Fruit fly (Drosophila melanogaster) whole organism, embryonic: Measurements from ENCODE around the gene Usp1.

Source experiments
- Abd-B ChIP-seq: fragments of 200-800 bp; sonication (Bioruptor generic); optimal IDR thresholded peaks from 2 replicates; lab custom pipeline; 2018; ENCODE audit warnings: missing biosample characterization, mild to moderate bottlenecking, missing genetic modification characterization, moderate library complexity
- CG10147 ChIP-seq: fragments of 200-800 bp; sonication (Bioruptor generic); optimal IDR thresholded peaks from 2 replicates; lab custom pipeline; 2019; ENCODE audit warnings: missing biosample characterization, mild to moderate bottlenecking, missing genetic modification characterization, moderate library complexity
- CG10321 ChIP-seq: fragments of 200-800 bp; sonication (Bioruptor generic); IDR thresholded peaks from 2 replicates; pipeline ENCODE4 v1.3.6; 2022; ENCODE audit warnings: missing biosample characterization, missing genetic modification characterization
- CG10543 ChIP-seq: fragments of 200-800 bp; sonication (Bioruptor generic); optimal IDR thresholded peaks from 3 replicates; lab custom pipeline; 2017; ENCODE audit warnings: missing biosample characterization, mild to moderate bottlenecking, missing genetic modification characterization, moderate library complexity
- CG10565 ChIP-seq: fragments of 200-800 bp; sonication (Bioruptor generic); optimal IDR thresholded peaks from 3 replicates; lab custom pipeline; 2016; ENCODE audit warnings: missing biosample characterization, mild to moderate bottlenecking, missing genetic modification characterization
- CG11247 ChIP-seq: fragments of 200-800 bp; sonication (Bioruptor generic); IDR thresholded peaks from 2 replicates; pipeline ENCODE4 v1.3.6; 2022; ENCODE audit warnings: missing biosample characterization, missing genetic modification characterization
- CG11504 ChIP-seq: fragments of 200-800 bp; sonication (Bioruptor generic); optimal IDR thresholded peaks from 3 replicates; lab custom pipeline; 2019; ENCODE audit warnings: missing biosample characterization, mild to moderate bottlenecking, missing genetic modification characterization, moderate library complexity
- CG12155 ChIP-seq: fragments of 200-800 bp; sonication (Bioruptor generic); optimal IDR thresholded peaks from 3 replicates; lab custom pipeline; 2016; ENCODE audit warnings: missing biosample characterization, missing genetic modification characterization
- CG14965 ChIP-seq: fragments of 200-800 bp; sonication (Bioruptor generic); optimal IDR thresholded peaks from 2 replicates; lab custom pipeline; 2016; ENCODE audit warnings: missing biosample characterization, missing genetic modification characterization, borderline replicate concordance
- CG1603 ChIP-seq: fragments of 200-800 bp; sonication (Bioruptor generic); optimal IDR thresholded peaks from 2 replicates; lab custom pipeline; 2019; ENCODE audit warnings: missing biosample characterization, mild to moderate bottlenecking, missing genetic modification characterization, moderate library complexity
- CG16779 ChIP-seq: fragments of 200-800 bp; sonication (Bioruptor generic); IDR thresholded peaks from 2 replicates; pipeline ENCODE4 v1.3.6; 2022; ENCODE audit warnings: missing biosample characterization, missing genetic modification characterization
- CG17385 ChIP-seq: fragments of 200-800 bp; sonication (Bioruptor generic); optimal IDR thresholded peaks from 3 replicates; lab custom pipeline; 2018; ENCODE audit warnings: missing biosample characterization, mild to moderate bottlenecking, missing genetic modification characterization
- CG17568 ChIP-seq: fragments of 200-800 bp; sonication (Bioruptor generic); optimal IDR thresholded peaks from 2 replicates; lab custom pipeline; 2018; ENCODE audit warnings: missing biosample characterization, mild to moderate bottlenecking, missing genetic modification characterization, moderate library complexity
- CG18011 ChIP-seq: fragments of 200-800 bp; sonication (Bioruptor generic); optimal IDR thresholded peaks from 2 replicates; lab custom pipeline; 2017; ENCODE audit warnings: missing biosample characterization, missing genetic modification characterization, mild to moderate bottlenecking, moderate library complexity, missing genotype
- CG18599 ChIP-seq: fragments of 200-800 bp; sonication (Bioruptor generic); optimal IDR thresholded peaks from 3 replicates; lab custom pipeline; 2017; ENCODE audit warnings: missing biosample characterization, missing genetic modification characterization, mild to moderate bottlenecking, moderate library complexity, missing genetic modification reagents
- CG2116 ChIP-seq: fragments of 200-800 bp; sonication (Bioruptor generic); optimal IDR thresholded peaks from 3 replicates; lab custom pipeline; 2018; ENCODE audit warnings: missing biosample characterization, mild to moderate bottlenecking, missing genetic modification characterization
- CG2678 ChIP-seq: fragments of 200-800 bp; sonication (Bioruptor generic); optimal IDR thresholded peaks from 3 replicates; lab custom pipeline; 2019; ENCODE audit warnings: missing biosample characterization, mild to moderate bottlenecking, missing genetic modification characterization, moderate library complexity
- CG31224 ChIP-seq: fragments of 200-800 bp; sonication (Bioruptor generic); IDR thresholded peaks from 2 replicates; pipeline ENCODE4 v1.3.6; 2022; ENCODE audit warnings: missing biosample characterization, missing genetic modification characterization
- CG3847 ChIP-seq: fragments of 200-800 bp; sonication (Bioruptor generic); IDR thresholded peaks from 2 replicates; pipeline ENCODE4 v1.3.6; 2022; ENCODE audit warnings: missing biosample characterization, missing genetic modification characterization
- CG6175 ChIP-seq: fragments of 200-800 bp; sonication (Bioruptor generic); IDR thresholded peaks from 3 replicates; pipeline ENCODE4 v1.3.6; 2022; ENCODE audit warnings: missing biosample characterization, missing genetic modification characterization
- CG6813 ChIP-seq: fragments of 200-800 bp; sonication (Bioruptor generic); optimal IDR thresholded peaks from 2 replicates; lab custom pipeline; 2017; ENCODE audit warnings: missing biosample characterization, missing genetic modification characterization, mild to moderate bottlenecking, moderate library complexity, missing genetic modification reagents
- CG6854 ChIP-seq: fragments of 200-800 bp; sonication (Bioruptor generic); optimal IDR thresholded peaks from 3 replicates; lab custom pipeline; 2017; ENCODE audit warnings: missing biosample characterization, mild to moderate bottlenecking, missing genetic modification characterization
- CG7357 ChIP-seq: fragments of 200-800 bp; sonication (Bioruptor generic); IDR thresholded peaks from 3 replicates; pipeline ENCODE4 v1.3.6; 2022; ENCODE audit warnings: missing biosample characterization, missing genetic modification characterization
- CG7372 ChIP-seq: fragments of 200-800 bp; sonication (Bioruptor generic); IDR thresholded peaks from 2 replicates; pipeline ENCODE4 v1.3.6; 2022; ENCODE audit warnings: missing biosample characterization, missing genetic modification characterization
- CG7839 ChIP-seq: fragments of 200-800 bp; sonication (Bioruptor generic); optimal IDR thresholded peaks from 3 replicates; lab custom pipeline; 2018; ENCODE audit warnings: missing biosample characterization, mild to moderate bottlenecking, missing genetic modification characterization, moderate library complexity
- Hand ChIP-seq: fragments of 200-800 bp; sonication (Bioruptor generic); optimal IDR thresholded peaks from 2 replicates; lab custom pipeline; 2017; ENCODE audit warnings: mild to moderate bottlenecking, missing biosample characterization, missing genetic modification reagents, missing genetic modification characterization
- Lhr ChIP-seq: fragments of 200-800 bp; sonication (Bioruptor generic); optimal IDR thresholded peaks from 3 replicates; lab custom pipeline; 2017; ENCODE audit warnings: mild to moderate bottlenecking, missing biosample characterization, missing genetic modification reagents, missing genetic modification characterization
- Lim3 ChIP-seq: fragments of 200-800 bp; sonication (Bioruptor generic); IDR thresholded peaks from 2 replicates; pipeline ENCODE4 v1.3.6; 2022; ENCODE audit warnings: missing biosample characterization, missing genetic modification characterization
- Mes4 ChIP-seq: fragments of 200-800 bp; sonication (Bioruptor generic); optimal IDR thresholded peaks from 2 replicates; lab custom pipeline; 2016; ENCODE audit warnings: missing biosample characterization, missing genetic modification characterization
- Oaz ChIP-seq: fragments of 200-800 bp; sonication (Bioruptor generic); IDR thresholded peaks from 2 replicates; pipeline ENCODE4 v1.3.6; 2022; ENCODE audit warnings: missing biosample characterization, missing genetic modification characterization
- Sry-β ChIP-seq: fragments of 200-800 bp; sonication (Bioruptor generic); optimal IDR thresholded peaks from 2 replicates; lab custom pipeline; 2018; ENCODE audit warnings: missing biosample characterization, mild to moderate bottlenecking, missing genetic modification characterization, moderate library complexity
- Vsx1 ChIP-seq: fragments of 200-800 bp; sonication (Bioruptor generic); optimal IDR thresholded peaks from 2 replicates; lab custom pipeline; 2017; ENCODE audit warnings: missing biosample characterization, mild to moderate bottlenecking, missing genetic modification characterization, missing genetic modification reagents
- Xbp1 ChIP-seq: fragments of 200-800 bp; sonication (Bioruptor generic); optimal IDR thresholded peaks from 3 replicates; lab custom pipeline; 2016; ENCODE audit warnings: missing biosample characterization, mild to moderate bottlenecking, missing genetic modification characterization
- ara ChIP-seq: fragments of 200-800 bp; sonication (Bioruptor generic); IDR thresholded peaks from 2 replicates; pipeline ENCODE4 v1.3.6; 2022; ENCODE audit warnings: missing biosample characterization, missing genetic modification characterization
- chinmo ChIP-seq: fragments of 200-800 bp; sonication (Bioruptor generic); IDR thresholded peaks from 4 replicates; pipeline ENCODE4 v1.3.6; 2022; ENCODE audit warnings: missing biosample characterization, missing genetic modification characterization; ENCODE audit not compliant: partially characterized antibody
- chm ChIP-seq: fragments of 200-800 bp; sonication (Bioruptor generic); IDR thresholded peaks from 2 replicates; pipeline ENCODE4 v1.3.6; 2022; ENCODE audit warnings: missing biosample characterization, missing genetic modification characterization
- dm ChIP-seq: fragments of 200-800 bp; sonication (Bioruptor generic); optimal IDR thresholded peaks from 3 replicates; lab custom pipeline; 2016; ENCODE audit warnings: missing biosample characterization, missing genetic modification characterization
- ftz-f1 ChIP-seq: fragments of 200-800 bp; sonication (Bioruptor generic); optimal IDR thresholded peaks from 2 replicates; lab custom pipeline; 2016; ENCODE audit warnings: missing biosample characterization, missing genetic modification characterization
- gem ChIP-seq: fragments of 200-800 bp; sonication (Bioruptor generic); optimal IDR thresholded peaks from 2 replicates; lab custom pipeline; 2019; ENCODE audit warnings: missing biosample characterization, mild to moderate bottlenecking, missing genetic modification characterization, moderate library complexity
- gsb-n ChIP-seq: fragments of 200-800 bp; sonication (Bioruptor generic); optimal IDR thresholded peaks from 3 replicates; lab custom pipeline; 2018; ENCODE audit warnings: missing biosample characterization, mild to moderate bottlenecking, missing genetic modification characterization
- pan ChIP-seq, 4 experiments: fragments of >200 bp in 3 of 4; fragments of 200-800 bp in 1 of 4; sonication (Bioruptor generic) in 1 of 4; optimal IDR thresholded peaks in 3 of 4; IDR thresholded peaks in 1 of 4; 2 replicates each; pipeline versions ENCODE4 v1.3.6 to Lab custom; 2017 to 2022; ENCODE audit warnings: missing biosample characterization in 2 of 4, missing genetic modification characterization in 2 of 4, mixed read lengths in 1 of 4
- pho ChIP-seq: fragments of 200-800 bp; sonication (Bioruptor generic); optimal IDR thresholded peaks from 2 replicates; lab custom pipeline; 2016; ENCODE audit warnings: missing biosample characterization, missing genetic modification characterization
- pnt ChIP-seq: fragments of 200-800 bp; sonication (Bioruptor generic); optimal IDR thresholded peaks from 3 replicates; lab custom pipeline; 2016; ENCODE audit warnings: missing biosample characterization, missing genetic modification characterization
- psq ChIP-seq: fragments of 200-800 bp; sonication (Bioruptor generic); optimal IDR thresholded peaks from 2 replicates; lab custom pipeline; 2017; ENCODE audit warnings: missing biosample characterization, missing genetic modification characterization
- seq ChIP-seq: fragments of 200-800 bp; sonication (Bioruptor generic); IDR thresholded peaks from 2 replicates; pipeline ENCODE4 v1.3.6; 2022; ENCODE audit warnings: missing biosample characterization, missing genetic modification characterization
- shn ChIP-seq: fragments of 200-800 bp; sonication (Bioruptor generic); optimal IDR thresholded peaks from 3 replicates; lab custom pipeline; 2016; ENCODE audit warnings: missing biosample characterization, missing genetic modification characterization
- sisA ChIP-seq: fragments of 200-800 bp; sonication (Bioruptor generic); IDR thresholded peaks from 2 replicates; pipeline ENCODE4 v1.3.6; 2022; ENCODE audit warnings: missing biosample characterization, missing genetic modification characterization
- slou ChIP-seq: fragments of 200-800 bp; sonication (Bioruptor generic); optimal IDR thresholded peaks from 3 replicates; lab custom pipeline; 2016; ENCODE audit warnings: missing biosample characterization, missing genetic modification characterization
- tll ChIP-seq, 2 experiments: fragments of 200-800 bp in 1 of 2; fragments of >200 bp in 1 of 2; sonication (Bioruptor generic) in 1 of 2; optimal IDR thresholded peaks; 2 replicates each; lab custom pipeline; 2017 to 2019; ENCODE audit warnings: missing biosample characterization in 2 of 2, missing genetic modification characterization in 2 of 2, mild to moderate bottlenecking in 1 of 2, moderate library complexity in 1 of 2
- twi ChIP-seq: fragments of 200-800 bp; optimal IDR thresholded peaks from 2 replicates; lab custom pipeline; 2019; ENCODE audit warnings: missing biosample characterization, mild to moderate bottlenecking, missing genetic modification characterization, moderate library complexity

Gene Usp1

DNA sequence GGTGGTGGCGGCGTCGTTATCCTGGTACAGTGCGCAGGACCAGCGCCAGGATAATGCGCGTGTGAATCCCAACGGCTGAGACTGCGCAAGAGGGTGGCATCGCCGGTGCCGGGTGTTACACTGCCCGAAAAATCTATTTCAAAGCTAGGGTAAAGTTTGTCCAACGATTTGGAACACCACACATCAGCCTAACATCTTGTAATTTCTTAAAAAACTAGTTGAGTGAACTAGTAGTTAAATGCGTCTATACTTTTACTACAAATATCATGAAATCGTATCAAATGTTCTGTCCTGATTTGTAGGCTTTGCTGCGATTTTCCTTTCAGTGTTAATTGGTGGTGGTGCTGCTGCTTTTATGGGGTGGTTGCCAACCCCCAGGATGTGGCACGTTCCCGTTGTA lies 36.1 kb downstream of the Usp1 start (continued):
- TF ChIP-seq tll (GFP tag; optimal IDR thresholded peaks at IDR 0.05; lab: Kevin White, UChicago) (no peak), CG10321 (GFP tag; lab: Robert Waterston, UW) (no peak), Hand (no peak), slou (GFP tag; lab: Kevin White, UChicago) (no peak), Oaz (no peak), CG17568 (no peak), CG12155 (GFP tag; lab: Kevin White, UChicago) (no peak), CG17385 (GFP tag; lab: Kevin White, UChicago) (peak; percentile 19), ftz-f1 (GFP tag; lab: Kevin White, UChicago) (no peak), Lim3 (GFP tag; lab: Robert Waterston, UW) (no peak), CG14965 (GFP tag; lab: Kevin White, UChicago) (no peak), CG6813 (GFP tag; lab: Kevin White, UChicago) (no peak), Sry-β (GFP tag; lab: Kevin White, UChicago) (no peak), CG31224 (no peak), CG2678 (tag; lab: Kevin White, UChicago) (peak; percentile 51), Mes4 (GFP tag; lab: Kevin White, UChicago) (peak; percentile 12), pho (GFP tag; lab: Kevin White, UChicago) (no peak), Lhr (no peak), pnt (peak; percentile 40), CG7839 (tag; lab: Kevin White, UChicago) (peak; percentile 51), CG7372 (GFP tag; lab: Robert Waterston, UW) (no peak), pan (optimal IDR thresholded peaks at IDR 0.05; lab: Kevin White, UChicago) (no peak), pan (GFP tag; optimal IDR thresholded peaks at IDR 0.05 in 1 of 2, IDR thresholded peaks at IDR 0.05 in 1 of 2) (no peak), CG2116 (GFP tag; lab: Kevin White, UChicago) (no peak), gem (tag; lab: Kevin White, UChicago) (peak; percentile 69), shn (GFP tag; lab: Kevin White, UChicago) (peak; percentile 5), CG6854 (GFP tag; lab: Kevin White, UChicago) (no peak), CG1603 (peak; percentile 75), CG11504 (peak; percentile 44), CG3847 (GFP tag; lab: Robert Waterston, UW) (no peak), Abd-B (GFP tag; lab: Kevin White, UChicago) (no peak), ara (peak; percentile 63), CG10565 (GFP tag; lab: Kevin White, UChicago) (no peak), CG16779 (GFP tag; lab: Robert Waterston, UW) (no peak), CG11247 (GFP tag; lab: Robert Waterston, UW) (no peak), Vsx1 (no peak), CG6175 (no peak), chinmo (no peak), CG7357 (GFP tag; lab: Robert Waterston, UW) (no peak), CG10147 (GFP tag; lab: Kevin White, UChicago) (no peak), sisA (GFP tag; lab: Robert Waterston, UW) (no peak), dm (GFP tag; lab: Kevin White, UChicago) (no peak), gsb-n (tag; lab: Kevin White, UChicago) (no peak), CG18011 (no peak), CG10543 (GFP tag; lab: Kevin White, UChicago) (no peak), seq (GFP tag; lab: Robert Waterston, UW) (no peak; the same call in 1 of the 2 replicates), twi (no peak), psq (no peak), CG18599 (GFP tag; lab: Kevin White, UChicago) (peak; percentile 21), Xbp1 (GFP tag; lab: Kevin White, UChicago) (peak; percentile 3), chm (no peak)
